Worm (Caenorhabditis elegans): ENCODE data around the gene C34E10.9.

The C34E10.9 gene

DNA sequence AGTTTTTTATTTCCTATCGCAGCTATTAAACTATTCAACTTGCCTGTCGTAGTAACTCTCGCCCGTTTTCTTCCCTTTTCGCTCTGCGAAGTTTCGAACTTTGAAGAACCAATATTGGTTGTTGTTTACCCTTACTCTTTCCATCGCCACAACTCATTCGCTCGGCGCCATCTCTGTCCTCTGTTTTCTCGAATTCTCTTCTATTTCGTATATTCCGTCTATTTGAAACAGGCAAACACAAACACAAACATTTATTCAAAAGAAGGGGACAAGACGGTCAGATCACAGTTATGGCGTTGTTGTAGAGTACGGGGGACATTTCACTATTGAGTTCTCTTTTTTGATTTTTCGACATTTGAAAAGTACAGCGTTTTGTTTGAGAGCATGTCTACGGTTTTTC is 40.4 kb downstream of the C34E10.9 start:
- no peak for TF ChIP-seq hlh-26 (GFP tag; conservative IDR thresholded peaks at IDR 0.05)
- no peak for TF ChIP-seq F57C9.4 (tag; optimal IDR thresholded peaks at IDR 0.05)
- TF ChIP-seq lag-1 (GFP tag; IDR thresholded peaks at IDR 0.05) = no peak
- TF ChIP-seq nhr-27 (tag; optimal IDR thresholded peaks at IDR 0.05) = no peak
- no peak for TF ChIP-seq attf-5 (GFP tag; optimal IDR thresholded peaks at IDR 0.05)
- TF ChIP-seq F57A8.1 (GFP tag; optimal IDR thresholded peaks at IDR 0.05) = no peak
- TF ChIP-seq tlf-1 (GFP tag; optimal IDR thresholded peaks at IDR 0.05) = no peak
- TF ChIP-seq T07F8.4 (tag; optimal IDR thresholded peaks at IDR 0.05) = no peak
- TF ChIP-seq F33H1.4 (GFP tag; IDR thresholded peaks at IDR 0.05) = no peak
- no peak for TF ChIP-seq fkh-3 (tag; optimal IDR thresholded peaks at IDR 0.05)
- no peak for TF ChIP-seq snpc-3.4 (tag; optimal IDR thresholded peaks at IDR 0.05)

DNA sequence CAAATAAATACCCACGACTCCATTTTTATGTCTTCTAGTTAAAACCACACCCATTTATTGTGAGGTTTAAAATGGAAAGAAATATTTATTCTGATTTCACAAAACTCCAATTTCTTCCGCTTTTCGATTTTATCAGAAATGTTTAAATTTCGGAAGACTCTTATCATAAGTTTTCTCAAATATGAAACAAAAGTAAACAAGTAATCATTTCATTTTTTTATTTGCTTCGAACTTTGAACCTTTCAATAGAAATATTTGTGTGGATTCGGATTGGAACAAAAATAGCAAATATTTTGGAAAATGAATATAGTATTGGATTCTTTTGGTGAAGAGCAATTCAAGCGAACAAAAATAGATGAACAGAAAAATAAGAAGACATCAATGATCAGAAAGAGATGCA is 41.4 kb downstream of the C34E10.9 start:
- TF ChIP-seq T07F8.4 (tag; optimal IDR thresholded peaks at IDR 0.05) (no peak), madf-3 (GFP tag; IDR thresholded peaks at IDR 0.05) (no peak), F37B4.10 (GFP tag; IDR thresholded peaks at IDR 0.05) (no peak)

DNA sequence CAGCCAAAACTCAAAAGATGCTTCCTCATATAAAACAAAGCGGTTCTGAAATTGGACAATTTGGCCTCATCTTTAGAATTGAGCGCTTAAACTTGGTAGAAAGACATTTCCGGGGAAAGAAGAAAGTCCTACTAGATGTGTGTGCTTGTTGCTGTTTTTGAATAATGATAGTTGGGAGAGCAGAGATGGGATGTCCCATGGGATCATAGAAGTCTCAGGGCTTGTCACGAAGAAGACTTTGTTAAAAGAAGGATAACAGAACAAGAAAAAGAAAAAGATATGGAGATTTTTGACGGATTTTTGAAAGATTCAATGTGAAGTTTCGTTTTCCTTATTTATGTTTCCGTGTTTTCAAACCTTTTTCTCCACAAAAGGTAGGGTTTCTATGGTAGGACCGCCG is 44.5 kb downstream of the C34E10.9 start, which contains the start of gene ZC155.2:
Gene ZC155.2 (plus strand): TSS at position 301 of the 400 bp plus-strand sequence.
- no peak for TF ChIP-seq efl-1 (GFP tag; optimal IDR thresholded peaks at IDR 0.05)

DNA sequence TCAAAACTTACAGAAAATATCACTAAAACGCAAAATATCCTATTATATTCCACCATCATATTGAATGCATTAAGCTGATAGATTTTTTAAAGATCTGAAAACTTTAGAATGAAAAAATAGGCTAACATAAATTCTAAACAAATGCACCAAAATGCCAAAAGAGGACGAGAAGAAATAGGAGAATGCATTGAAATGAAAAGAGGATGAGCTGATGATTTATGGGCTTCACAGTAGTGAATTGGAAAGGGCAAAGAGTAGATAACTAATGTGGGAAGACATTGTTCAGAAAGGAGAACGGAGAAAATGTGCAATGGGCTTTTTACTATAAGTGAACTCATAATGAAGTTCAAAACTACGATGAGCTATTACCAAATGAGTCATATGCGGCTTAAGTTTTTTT is 45.7 kb downstream of the C34E10.9 start, which contains the start of gene cutl-19:
Gene cutl-19 (minus strand): TSS at position 101 of the 400 bp plus-strand sequence.
- TF ChIP-seq let-526 (GFP tag; IDR thresholded peaks at IDR 0.05) (no peak), rcor-1 (GFP tag; IDR thresholded peaks at IDR 0.05) (no peak)

DNA sequence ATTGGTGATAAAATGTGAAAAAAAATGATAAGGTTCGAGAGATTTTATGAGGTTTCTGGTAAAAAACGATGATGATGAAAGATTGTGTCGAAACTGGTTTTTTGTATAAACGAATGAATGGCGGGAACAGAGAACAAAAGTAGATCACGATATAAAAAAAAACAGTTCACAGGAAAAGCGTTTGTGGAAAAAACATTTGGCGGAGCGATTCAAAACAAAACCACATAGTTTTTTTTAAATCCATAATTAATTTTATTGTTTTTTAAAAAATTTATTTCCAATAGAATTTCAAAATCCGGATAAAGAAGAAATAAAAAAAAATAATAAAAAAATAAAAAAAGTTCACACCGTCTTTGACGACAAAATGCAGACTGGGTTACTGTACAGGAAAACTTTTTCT is 47.8 kb downstream of the C34E10.9 start, which contains the start of gene ZC155.4:
Gene ZC155.4 (minus strand): TSS at position 101 of the 400 bp plus-strand sequence.
- TF ChIP-seq zim-3 (tag; optimal IDR thresholded peaks at IDR 0.05) = no peak
- no peak for TF ChIP-seq F57C9.4 (tag; optimal IDR thresholded peaks at IDR 0.05)
- TF ChIP-seq snpc-1.1 (tag; optimal IDR thresholded peaks at IDR 0.05; ENCODE audit: insufficient read depth) = no peak
- peak; percentile 67 for TF ChIP-seq lsl-1 (GFP tag; optimal IDR thresholded peaks at IDR 0.05)
- no peak for TF ChIP-seq ztf-25 (GFP tag; IDR thresholded peaks at IDR 0.05)
- TF ChIP-seq attf-6 (GFP tag; IDR thresholded peaks at IDR 0.05) = no peak
- no peak for TF ChIP-seq dox-1 (GFP tag; IDR thresholded peaks at IDR 0.05)
- no peak for TF ChIP-seq ceh-27 (GFP tag; optimal IDR thresholded peaks at IDR 0.05)
- TF ChIP-seq efl-1 (GFP tag; optimal IDR thresholded peaks at IDR 0.05) = peak; percentile 42
- no peak for TF ChIP-seq tbx-9 (tag; optimal IDR thresholded peaks at IDR 0.05; ENCODE audit: borderline replicate concordance)
- no peak for TF ChIP-seq ceh-58 (GFP tag; IDR thresholded peaks at IDR 0.05)
- TF ChIP-seq lin-40 (tag; optimal IDR thresholded peaks at IDR 0.05) = no peak

DNA sequence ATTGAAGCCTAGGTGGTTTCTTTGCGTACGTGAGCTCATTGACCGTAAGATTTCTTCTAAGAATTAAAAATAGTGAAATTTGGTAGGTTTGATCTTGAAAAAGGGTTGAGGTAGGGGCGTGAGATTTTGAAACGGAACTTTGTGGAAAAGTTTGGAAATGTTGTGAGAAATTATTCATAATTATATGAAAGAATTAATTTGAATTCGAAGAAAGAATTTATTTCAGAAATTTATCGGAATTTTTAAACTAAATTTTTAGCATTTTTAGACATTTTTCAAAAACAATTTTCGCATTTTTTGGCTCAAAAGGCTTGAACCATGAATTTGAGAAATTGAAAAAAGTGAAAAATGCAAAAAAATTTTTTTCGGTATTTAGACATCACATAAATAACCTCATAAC is 49.0 kb downstream of the C34E10.9 start:
- TF ChIP-seq lag-1 (GFP tag; IDR thresholded peaks at IDR 0.05) (no peak), chd-7 (tag; optimal IDR thresholded peaks at IDR 0.05) (no peak), K12H6.12 (tag; optimal IDR thresholded peaks at IDR 0.05) (no peak), F52B5.7 (tag; optimal IDR thresholded peaks at IDR 0.05) (no peak), Y79H2A.3 (GFP tag; conservative IDR thresholded peaks at IDR 0.05) (no peak), nhr-120 (GFP tag; IDR thresholded peaks at IDR 0.05) (no peak), sdz-38 (tag; optimal IDR thresholded peaks at IDR 0.05) (no peak), F49E8.2 (tag; optimal IDR thresholded peaks at IDR 0.05; ENCODE audit: insufficient read depth) (no peak), sptf-2 (GFP tag; optimal IDR thresholded peaks at IDR 0.05) (no peak), attf-5 (GFP tag; optimal IDR thresholded peaks at IDR 0.05) (no peak), snpc-1.3 (tag; optimal IDR thresholded peaks at IDR 0.05; ENCODE audit: insufficient read depth) (no peak), ztf-25 (GFP tag; IDR thresholded peaks at IDR 0.05) (no peak), nfyb-1 (GFP tag; IDR thresholded peaks at IDR 0.05) (no peak), D2030.7 (GFP tag; IDR thresholded peaks at IDR 0.05) (no peak)
